Fruit fly (Drosophila melanogaster) whole organism, prepupa: ENCODE results near the gene Hsp67Ba.

Experiments
- Blimp-1 ChIP-seq: fragments of 200-800 bp; sonication (Bioruptor generic); optimal IDR thresholded peaks from 3 replicates; lab custom pipeline; 2017; ENCODE audit warnings: missing biosample characterization, missing genetic modification characterization, mild to moderate bottlenecking, moderate library complexity, missing genetic modification reagents
- CG10669 ChIP-seq: fragments of 200-800 bp; sonication (Bioruptor generic); optimal IDR thresholded peaks from 3 replicates; lab custom pipeline; 2018; ENCODE audit warnings: missing biosample characterization, mild to moderate bottlenecking, missing genetic modification characterization, moderate library complexity
- CG11294 ChIP-seq: fragments of 200-800 bp; sonication (Bioruptor generic); IDR thresholded peaks from 2 replicates; pipeline ENCODE4 v1.3.6; 2022; ENCODE audit warnings: missing biosample characterization, missing genetic modification characterization
- CG11902 ChIP-seq: fragments of 200-800 bp; sonication (Bioruptor generic); optimal IDR thresholded peaks from 3 replicates; lab custom pipeline; 2016; ENCODE audit warnings: missing biosample characterization, missing genetic modification characterization
- CG15336 ChIP-seq: fragments of 200-800 bp; sonication (Bioruptor generic); IDR thresholded peaks from 2 replicates; pipeline ENCODE4 v1.3.6; 2022; ENCODE audit warnings: missing biosample characterization, missing genetic modification characterization
- CG1621 ChIP-seq: fragments of 200-800 bp; sonication (Bioruptor generic); optimal IDR thresholded peaks from 3 replicates; lab custom pipeline; 2018; ENCODE audit warnings: missing biosample characterization, mild to moderate bottlenecking, missing genetic modification characterization
- CG16779 ChIP-seq: fragments of 200-800 bp; sonication (Bioruptor generic); optimal IDR thresholded peaks from 3 replicates; lab custom pipeline; 2017; ENCODE audit warnings: missing biosample characterization, mild to moderate bottlenecking, missing genetic modification characterization
- CG3032 ChIP-seq: fragments of 200-800 bp; optimal IDR thresholded peaks from 2 replicates; lab custom pipeline; 2019; ENCODE audit warnings: missing biosample characterization, mild to moderate bottlenecking, missing genetic modification characterization, moderate library complexity
- CG34406 ChIP-seq: fragments of 200-800 bp; sonication (Bioruptor generic); optimal IDR thresholded peaks from 3 replicates; lab custom pipeline; 2016; ENCODE audit warnings: missing biosample characterization, missing genetic modification characterization
- CG3919 ChIP-seq: fragments of 200-800 bp; sonication (Bioruptor generic); optimal IDR thresholded peaks from 3 replicates; lab custom pipeline; 2016; ENCODE audit warnings: missing biosample characterization, missing genetic modification characterization
- CG6163 ChIP-seq: fragments of 200-800 bp; sonication (Bioruptor generic); IDR thresholded peaks from 3 replicates; pipeline ENCODE4 v1.3.6; 2022; ENCODE audit warnings: missing biosample characterization, missing genetic modification characterization
- CG6276 ChIP-seq: fragments of 200-800 bp; sonication (Bioruptor generic); optimal IDR thresholded peaks from 2 replicates; lab custom pipeline; 2017; ENCODE audit warnings: missing biosample characterization, mild to moderate bottlenecking, missing genetic modification characterization
- CG6792 ChIP-seq: fragments of 200-800 bp; sonication (Bioruptor generic); optimal IDR thresholded peaks from 3 replicates; lab custom pipeline; 2016; ENCODE audit warnings: missing biosample characterization, missing genetic modification characterization
- CG6808 ChIP-seq: fragments of 200-800 bp; sonication (Bioruptor generic); optimal IDR thresholded peaks from 3 replicates; lab custom pipeline; 2017; ENCODE audit warnings: missing biosample characterization, missing genetic modification characterization, mild to moderate bottlenecking, moderate library complexity, missing genetic modification reagents
- CG6854 ChIP-seq: fragments of 200-800 bp; sonication (Bioruptor generic); optimal IDR thresholded peaks from 2 replicates; lab custom pipeline; 2017; ENCODE audit warnings: missing biosample characterization, mild to moderate bottlenecking, missing genetic modification characterization
- CG7368 ChIP-seq: fragments of 200-800 bp; sonication (Bioruptor generic); optimal IDR thresholded peaks from 3 replicates; lab custom pipeline; 2016; ENCODE audit warnings: missing biosample characterization, missing genetic modification characterization
- CG8119 ChIP-seq: fragments of 200-800 bp; sonication (Bioruptor generic); IDR thresholded peaks from 3 replicates; pipeline ENCODE4 v1.3.6; 2022; ENCODE audit warnings: missing biosample characterization, missing genetic modification characterization
- Eip75B ChIP-seq: fragments of 200-800 bp; sonication (Bioruptor generic); optimal IDR thresholded peaks from 3 replicates; lab custom pipeline; 2016; ENCODE audit warnings: missing biosample characterization, missing genetic modification characterization
- Eip78C ChIP-seq: fragments of 200-800 bp; sonication (Bioruptor generic); peaks from one replicate; lab custom pipeline; 2016; ENCODE audit warnings: missing biosample characterization, missing genetic modification characterization
- Ets21C ChIP-seq: fragments of 200-800 bp; sonication (Bioruptor generic); optimal IDR thresholded peaks from 3 replicates; lab custom pipeline; 2016; ENCODE audit warnings: missing biosample characterization, missing genetic modification characterization
- Ets96B ChIP-seq: fragments of 200-800 bp; optimal IDR thresholded peaks from 2 replicates; lab custom pipeline; 2019; ENCODE audit warnings: missing biosample characterization, mild to moderate bottlenecking, missing genetic modification characterization, moderate library complexity
- Gug ChIP-seq: fragments of 200-800 bp; sonication (Bioruptor generic); IDR thresholded peaks from 2 replicates; pipeline ENCODE4 v1.3.6; 2022; ENCODE audit warnings: missing biosample characterization, missing genetic modification characterization
- Hr38 ChIP-seq: sonication (Bioruptor generic); optimal IDR thresholded peaks from 2 replicates; lab custom pipeline; 2016; ENCODE audit warnings: missing biosample characterization, missing genetic modification characterization
- Hr39 ChIP-seq: fragments of 200-800 bp; sonication (Bioruptor generic); optimal IDR thresholded peaks from 2 replicates; lab custom pipeline; 2016; ENCODE audit warnings: missing biosample characterization, missing genetic modification characterization
- Hr4 ChIP-seq: fragments of 200-800 bp; sonication (Bioruptor generic); optimal IDR thresholded peaks from 3 replicates; lab custom pipeline; 2016; ENCODE audit warnings: missing biosample characterization, missing genetic modification characterization
- Lpt ChIP-seq: fragments of 200-800 bp; sonication (Bioruptor generic); optimal IDR thresholded peaks from 3 replicates; lab custom pipeline; 2016; ENCODE audit warnings: missing biosample characterization, missing genetic modification characterization
- Met ChIP-seq: fragments of 200-800 bp; sonication (Bioruptor generic); optimal IDR thresholded peaks from 3 replicates; lab custom pipeline; 2016; ENCODE audit warnings: missing biosample characterization, missing genetic modification characterization
- OdsH ChIP-seq: fragments of 200-800 bp; sonication (Bioruptor generic); optimal IDR thresholded peaks from 3 replicates; lab custom pipeline; 2016; ENCODE audit warnings: missing biosample characterization, missing genetic modification characterization
- Smox ChIP-seq: fragments of 200-800 bp; sonication (Bioruptor generic); optimal IDR thresholded peaks from 3 replicates; lab custom pipeline; 2016; ENCODE audit warnings: missing biosample characterization, missing genetic modification characterization
- Sox102F ChIP-seq: fragments of 200-800 bp; sonication (Bioruptor generic); optimal IDR thresholded peaks from 2 replicates; lab custom pipeline; 2016; ENCODE audit warnings: missing biosample characterization, mild to moderate bottlenecking, missing genetic modification characterization
- Sox14 ChIP-seq: fragments of 200-800 bp; sonication (Bioruptor generic); optimal IDR thresholded peaks from 3 replicates; lab custom pipeline; 2016; ENCODE audit warnings: missing biosample characterization, missing genetic modification characterization
- Sox15 ChIP-seq: fragments of 200-800 bp; sonication (Bioruptor generic); optimal IDR thresholded peaks from 3 replicates; lab custom pipeline; 2016; ENCODE audit warnings: missing biosample characterization, missing genetic modification characterization
- achi ChIP-seq: fragments of 200-800 bp; sonication (Bioruptor generic); optimal IDR thresholded peaks from 3 replicates; lab custom pipeline; 2016; ENCODE audit warnings: missing biosample characterization, missing genetic modification characterization
- acj6 ChIP-seq: fragments of 200-800 bp; sonication (Bioruptor generic); optimal IDR thresholded peaks from 3 replicates; lab custom pipeline; 2016; ENCODE audit warnings: missing biosample characterization, missing genetic modification characterization
- dac ChIP-seq: fragments of 200-800 bp; sonication (Bioruptor generic); optimal IDR thresholded peaks from 2 replicates; lab custom pipeline; 2017; ENCODE audit warnings: missing biosample characterization, mild to moderate bottlenecking, missing genetic modification characterization
- dsx ChIP-seq: fragments of 200-800 bp; optimal IDR thresholded peaks from 3 replicates; lab custom pipeline; 2019; ENCODE audit warnings: missing biosample characterization, mild to moderate bottlenecking, missing genetic modification characterization, moderate library complexity; ENCODE audit not compliant: poor library complexity, severe bottlenecking
- eg ChIP-seq: fragments of 200-800 bp; sonication (Bioruptor generic); IDR thresholded peaks from 3 replicates; pipeline ENCODE4 v1.3.6; 2022; ENCODE audit warnings: missing biosample characterization, missing genetic modification characterization
- esn ChIP-seq: fragments of 200-800 bp; sonication (Bioruptor generic); optimal IDR thresholded peaks from 2 replicates; lab custom pipeline; 2016; ENCODE audit warnings: missing biosample characterization, mild to moderate bottlenecking, missing genetic modification characterization, moderate library complexity
- fd85E ChIP-seq: fragments of 200-800 bp; sonication (Bioruptor generic); optimal IDR thresholded peaks from 3 replicates; lab custom pipeline; 2016; ENCODE audit warnings: missing biosample characterization, missing genetic modification characterization
- fkh ChIP-seq: fragments of 200-800 bp; sonication (Bioruptor generic); optimal IDR thresholded peaks from 3 replicates; lab custom pipeline; 2017; ENCODE audit warnings: missing biosample characterization, mild to moderate bottlenecking, missing genetic modification characterization, moderate library complexity
- lz ChIP-seq: fragments of 200-800 bp; sonication (Bioruptor generic); optimal IDR thresholded peaks from 3 replicates; lab custom pipeline; 2016; ENCODE audit warnings: missing biosample characterization, missing genetic modification characterization
- net ChIP-seq: fragments of 200-800 bp; sonication (Bioruptor generic); optimal IDR thresholded peaks from 3 replicates; lab custom pipeline; 2016; ENCODE audit warnings: missing biosample characterization, missing genetic modification characterization
- pdm3 ChIP-seq: fragments of 200-800 bp; sonication (Bioruptor generic); optimal IDR thresholded peaks from 3 replicates; lab custom pipeline; 2016; ENCODE audit warnings: missing biosample characterization, missing genetic modification characterization
- salr ChIP-seq, 2 experiments: fragments of 200-800 bp; sonication (Bioruptor generic); optimal IDR thresholded peaks; 3 replicates each; lab custom pipeline; 2016 to 2018; ENCODE audit warnings: missing biosample characterization in 2 of 2, missing genetic modification characterization in 2 of 2, mild to moderate bottlenecking in 1 of 2
- spab ChIP-seq: fragments of 200-800 bp; sonication (Bioruptor generic); optimal IDR thresholded peaks from 2 replicates; lab custom pipeline; 2017; ENCODE audit warnings: missing biosample characterization, mild to moderate bottlenecking, missing genetic modification characterization, missing genetic modification reagents
- ss ChIP-seq, 2 experiments: fragments of 200-800 bp; sonication (Bioruptor generic); optimal IDR thresholded peaks; 2 replicates in 1 of 2; 3 replicates in 1 of 2; lab custom pipeline; 2017 to 2018; ENCODE audit warnings: mild to moderate bottlenecking in 2 of 2, missing biosample characterization in 2 of 2, missing genetic modification characterization in 2 of 2, moderate library complexity in 1 of 2
- topi ChIP-seq: fragments of 200-800 bp; sonication (Bioruptor generic); optimal IDR thresholded peaks from 3 replicates; lab custom pipeline; 2016; ENCODE audit warnings: missing biosample characterization, missing genetic modification characterization

Gene Hsp67Ba

dm6 chr3L:9383345-9384075 lies 4.2 kb upstream of the Hsp67Ba start, which contains the start of gene Hsp27 (continued):
- peak; percentile 100 for TF ChIP-seq eg
- peak; percentile 100 for TF ChIP-seq CG6163 (GFP tag; lab: Robert Waterston, UW)
- peak; percentile 100 for TF ChIP-seq Lpt (GFP tag; lab: Kevin White, UChicago)
- TF ChIP-seq CG8119 (GFP tag; lab: Robert Waterston, UW) = peak; percentile 100
- TF ChIP-seq CG7368 (GFP tag; lab: Kevin White, UChicago) = peak; percentile 100
- TF ChIP-seq pdm3 (GFP tag; lab: Kevin White, UChicago) = peak; percentile 100
- TF ChIP-seq Sox15 = peak; percentile 99
- TF ChIP-seq Eip75B = peak; percentile 100
- peak; percentile 99 for TF ChIP-seq Hr39 (GFP tag; lab: Kevin White, UChicago)
- TF ChIP-seq net (GFP tag; lab: Kevin White, UChicago) = peak; percentile 100

- TF ChIP-seq CG16779 (tag; lab: Kevin White, UChicago) (no peak), Hr39 (GFP tag; lab: Kevin White, UChicago) (no peak), net (GFP tag; lab: Kevin White, UChicago) (peak; percentile 35), fkh (no peak), CG6276 (GFP tag; lab: Kevin White, UChicago) (peak; percentile 13), spab (GFP tag; lab: Kevin White, UChicago) (no peak), CG11294 (GFP tag; lab: Robert Waterston, UW) (no peak), salr (GFP tag; optimal IDR thresholded peaks at IDR 0.05; lab: Kevin White, UChicago) (no peak), lz (peak; percentile 20), Hr38 (GFP tag; lab: Kevin White, UChicago) (no peak), CG3919 (peak; percentile 37), CG11902 (no peak), esn (GFP tag; lab: Kevin White, UChicago) (peak; percentile 48), dsx (GFP tag; lab: Kevin White, UChicago) (peak; percentile 33), OdsH (GFP tag; lab: Kevin White, UChicago) (peak; percentile 12), Smox (GFP tag; lab: Kevin White, UChicago) (peak; percentile 8), topi (GFP tag; lab: Kevin White, UChicago) (peak; percentile 30), pdm3 (GFP tag; lab: Kevin White, UChicago) (no peak), Blimp-1 (GFP tag; lab: Kevin White, UChicago) (peak; percentile 92), CG1621 (tag; lab: Kevin White, UChicago) (peak; percentile 13), Sox14 (peak; percentile 53), fd85E (no peak), Sox102F (GFP tag; lab: Kevin White, UChicago) (peak; percentile 43), CG8119 (GFP tag; lab: Robert Waterston, UW) (peak; percentile 22; the same call in 1 of the 3 replicates), Ets96B (tag; lab: Kevin White, UChicago) (peak; percentile 12), Met (GFP tag; lab: Kevin White, UChicago) (peak; percentile 5), CG6808 (GFP tag; lab: Kevin White, UChicago) (peak; percentile 61), ss (GFP tag; optimal IDR thresholded peaks at IDR 0.05; lab: Kevin White, UChicago) (peak; percentile 64 to 71), CG6792 (GFP tag; lab: Kevin White, UChicago) (no peak), Lpt (GFP tag; lab: Kevin White, UChicago) (peak; percentile 39), CG10669 (GFP tag; lab: Kevin White, UChicago) (peak; percentile 35), Eip78C (peak; percentile 67), achi (GFP tag; lab: Kevin White, UChicago) (no peak), Gug (GFP tag; lab: Robert Waterston, UW) (no peak), CG3032 (peak; percentile 24), CG34406 (GFP tag; lab: Kevin White, UChicago) (no peak), Sox15 (no peak), Hr4 (GFP tag; lab: Kevin White, UChicago) (no peak), dac (GFP tag; lab: Kevin White, UChicago) (no peak), CG6163 (GFP tag; lab: Robert Waterston, UW) (peak; percentile 17; the same call in 2 of the 3 replicates), CG6854 (GFP tag; lab: Kevin White, UChicago) (peak; percentile 52), eg (peak; percentile 37; the same call in 1 of the 3 replicates), Ets21C (no peak), CG15336 (GFP tag; lab: Robert Waterston, UW) (peak; percentile 41; the same call in 1 of the 2 replicates), acj6 (GFP tag; lab: Kevin White, UChicago) (no peak), CG7368 (GFP tag; lab: Kevin White, UChicago) (peak; percentile 18)
Observed at dm6 chr3L:9381602-9382001, 2.3 kb upstream of the Hsp67Ba start, which contains the start of gene Hsp23. TSS of gene Hsp23 (plus strand) at chr3L:9381882.
